Worm (Caenorhabditis elegans) whole organism, late embryonic: Measurements from ENCODE around the gene ssna-1.

Source experiments
- F13H6.1 ChIP-seq: sonication (generic microtip); optimal IDR thresholded peaks from 2 replicates; lab custom pipeline; 2016; ENCODE audit warnings: missing genetic modification characterization, missing compliant biosample characterization
- ceh-14 ChIP-seq: sonication (generic microtip); optimal IDR thresholded peaks from 2 replicates; lab custom pipeline; 2016; ENCODE audit warnings: missing genotype, missing genetic modification characterization, missing compliant biosample characterization
- elt-2 ChIP-seq: sonication (generic microtip); optimal IDR thresholded peaks from 2 replicates; lab custom pipeline; 2016; ENCODE audit warnings: missing genetic modification reagents, missing genetic modification characterization, missing compliant biosample characterization
- fkh-10 ChIP-seq: fragments of 150-350 bp; optimal IDR thresholded peaks from 2 replicates; lab custom pipeline; 2014; ENCODE audit warnings: missing biosample characterization, missing genetic modification reagents, missing genetic modification characterization
- mec-3 ChIP-seq: sonication (generic microtip); optimal IDR thresholded peaks from 2 replicates; lab custom pipeline; 2016; ENCODE audit warnings: borderline replicate concordance, missing genetic modification characterization, missing compliant biosample characterization
- pqm-1 ChIP-seq: sonication (generic microtip); optimal IDR thresholded peaks from 2 replicates; lab custom pipeline; 2016; ENCODE audit warnings: missing genetic modification characterization, missing compliant biosample characterization
- sdc-2 ChIP-seq: sonication (generic microtip); optimal IDR thresholded peaks from 2 replicates; lab custom pipeline; 2016; ENCODE audit warnings: missing genotype, missing genetic modification characterization, missing compliant biosample characterization
- tbx-2 ChIP-seq: sonication (generic microtip); optimal IDR thresholded peaks from 2 replicates; lab custom pipeline; 2016; ENCODE audit warnings: missing genetic modification characterization, missing compliant biosample characterization
- unc-86 ChIP-seq: sonication (generic microtip); optimal IDR thresholded peaks from 2 replicates; lab custom pipeline; 2016; ENCODE audit warnings: missing genetic modification characterization, missing compliant biosample characterization

ce11 chrIV:378838-379237 lies 9.0 kb upstream of the ssna-1 start:
- TF ChIP-seq tbx-2 (tag; lab: Kevin White, UChicago) (no peak), elt-2 (tag; lab: Kevin White, UChicago) (no peak), fkh-10 (GFP tag; lab: Kevin White, UChicago) (no peak), unc-86 (tag; lab: Kevin White, UChicago) (no peak), sdc-2 (no peak), ceh-14 (tag; lab: Kevin White, UChicago) (no peak), mec-3 (tag; lab: Kevin White, UChicago) (no peak), F13H6.1 (tag; lab: Kevin White, UChicago) (no peak), pqm-1 (tag; lab: Kevin White, UChicago) (no peak)
